Worm (Caenorhabditis elegans) whole organism, L1 larva: ENCODE data around the gene srh-219.

Experiments used
- C04F5.9 ChIP-seq: sonication (generic microtip); optimal IDR thresholded peaks from 2 replicates; lab custom pipeline; 2016; ENCODE audit warnings: missing genetic modification characterization, missing compliant biosample characterization
- aha-1 ChIP-seq: fragments of 150-350 bp; optimal IDR thresholded peaks from 2 replicates; lab custom pipeline; 2014; ENCODE audit warnings: missing biosample characterization, missing genetic modification characterization
- alr-1 ChIP-seq: fragments of 200-800 bp; sonication (Bioruptor generic); optimal IDR thresholded peaks from 2 replicates; lab custom pipeline; 2018; ENCODE audit warnings: borderline replicate concordance, mild to moderate bottlenecking, missing genetic modification characterization, missing compliant biosample characterization
- ama-1 ChIP-seq: fragments of 150-350 bp; optimal IDR thresholded peaks from 2 replicates; lab custom pipeline; 2014
- ceh-8 ChIP-seq: fragments of 200-800 bp; sonication (Bioruptor generic); optimal IDR thresholded peaks from 2 replicates; lab custom pipeline; 2018; ENCODE audit warnings: mild to moderate bottlenecking, missing genetic modification characterization, moderate library complexity, missing compliant biosample characterization
- ceh-82 ChIP-seq, 3 experiments: fragments of 150-350 bp in 1 of 3; sonication (generic microtip) in 2 of 3; optimal IDR thresholded peaks; 2 replicates each; lab custom pipeline; 2014 to 2017; ENCODE audit warnings: missing biosample characterization in 3 of 3, missing genetic modification characterization in 3 of 3
- ceh-88 ChIP-seq: fragments of 200-800 bp; sonication (Bioruptor generic); IDR thresholded peaks from 2 replicates; pipeline ENCODE4 v1.3.6; 2022; ENCODE audit warnings: missing genetic modification characterization, missing compliant biosample characterization
- ceh-90 ChIP-seq: sonication (generic microtip); optimal IDR thresholded peaks from 2 replicates; lab custom pipeline; 2016; ENCODE audit warnings: missing genetic modification characterization, missing compliant biosample characterization
- ces-1 ChIP-seq: fragments of 150-350 bp; optimal IDR thresholded peaks from 2 replicates; lab custom pipeline; 2014; ENCODE audit warnings: missing biosample characterization, missing genetic modification reagents, missing genetic modification characterization
- dpl-1 ChIP-seq, 3 experiments: fragments of 150-350 bp in 2 of 3; sonication (generic microtip) in 1 of 3; optimal IDR thresholded peaks; 2 replicates each; lab custom pipeline; 2014 to 2017; ENCODE audit warnings: missing biosample characterization in 3 of 3, missing genetic modification characterization in 3 of 3, missing genetic modification reagents in 3 of 3
- dsc-1 ChIP-seq: sonication (generic microtip); optimal IDR thresholded peaks from 2 replicates; lab custom pipeline; 2016; ENCODE audit warnings: mild to moderate bottlenecking, missing genetic modification characterization, missing compliant biosample characterization
- efl-1 ChIP-seq, 4 experiments: fragments of 150-350 bp; optimal IDR thresholded peaks in 3 of 4; peaks in 1 of 4; 1 replicate in 1 of 4; 2 replicates in 3 of 4; lab custom pipeline; 2014; ENCODE audit warnings: missing biosample characterization in 2 of 4, missing genetic modification characterization in 2 of 4, missing genetic modification reagents in 2 of 4
- efl-3 ChIP-seq: fragments of 200-800 bp; sonication (Bioruptor generic); optimal IDR thresholded peaks from 2 replicates; lab custom pipeline; 2018; ENCODE audit warnings: mild to moderate bottlenecking, missing genetic modification characterization, missing compliant biosample characterization
- egl-13 ChIP-seq: sonication (generic microtip); optimal IDR thresholded peaks from 2 replicates; lab custom pipeline; 2016; ENCODE audit warnings: missing genotype, missing genetic modification reagents, missing genetic modification characterization, missing compliant biosample characterization
- elt-2 ChIP-seq: sonication (generic microtip); optimal IDR thresholded peaks from 2 replicates; lab custom pipeline; 2016; ENCODE audit warnings: missing genetic modification characterization, mild to moderate bottlenecking, inconsistent platforms, missing compliant biosample characterization, missing genetic modification reagents
- elt-3 ChIP-seq, 6 experiments: fragments of 150-350 bp in 1 of 6; sonication (generic microtip); optimal IDR thresholded peaks; 2 replicates each; lab custom pipeline; 2017 to 2018; ENCODE audit warnings: missing biosample characterization in 6 of 6, missing genetic modification characterization in 6 of 6, inconsistent platforms in 1 of 6
- fkh-8 ChIP-seq: sonication (generic microtip); optimal IDR thresholded peaks from 2 replicates; lab custom pipeline; 2016; ENCODE audit warnings: mild to moderate bottlenecking, missing genetic modification characterization, missing compliant biosample characterization
- hlh-4 ChIP-seq: sonication (generic microtip); optimal IDR thresholded peaks from 2 replicates; lab custom pipeline; 2016; ENCODE audit warnings: mild to moderate bottlenecking, missing genetic modification characterization, missing compliant biosample characterization
- irx-1 ChIP-seq: sonication (generic microtip); optimal IDR thresholded peaks from 2 replicates; lab custom pipeline; 2016; ENCODE audit warnings: missing genetic modification characterization, missing compliant biosample characterization
- lin-13 ChIP-seq: fragments of 150-350 bp; optimal IDR thresholded peaks from 2 replicates; lab custom pipeline; 2014; ENCODE audit warnings: missing biosample characterization, missing genetic modification reagents, missing genetic modification characterization
- lin-35 ChIP-seq, 2 experiments: fragments of 150-350 bp; optimal IDR thresholded peaks; 2 replicates each; lab custom pipeline; 2014; ENCODE audit warnings: missing biosample characterization in 2 of 2, missing genetic modification characterization in 2 of 2, missing genetic modification reagents in 2 of 2
- lin-39 ChIP-seq: fragments of 150-350 bp; optimal IDR thresholded peaks from 2 replicates; lab custom pipeline; 2014; ENCODE audit warnings: missing biosample characterization, missing genetic modification reagents, missing genetic modification characterization
- lir-3 ChIP-seq: sonication (generic microtip); optimal IDR thresholded peaks from 2 replicates; lab custom pipeline; 2016; ENCODE audit warnings: mild to moderate bottlenecking, missing genetic modification characterization, moderate library complexity, missing compliant biosample characterization; ENCODE audit not compliant: poor library complexity
- mab-9 ChIP-seq: fragments of 200-800 bp; sonication (Bioruptor generic); IDR thresholded peaks from 2 replicates; pipeline ENCODE4 v1.3.6; 2022; ENCODE audit warnings: missing genetic modification reagents, missing genetic modification characterization, missing compliant biosample characterization
- mdl-1 ChIP-seq, 2 experiments: fragments of 150-350 bp; optimal IDR thresholded peaks; 2 replicates each; lab custom pipeline; 2014 to 2017; ENCODE audit warnings: missing biosample characterization in 2 of 2, missing genetic modification characterization in 2 of 2, inconsistent platforms in 1 of 2
- mef-2 ChIP-seq: fragments of 150-350 bp; optimal IDR thresholded peaks from 2 replicates; lab custom pipeline; 2014; ENCODE audit warnings: missing biosample characterization, missing genetic modification characterization
- nhr-19 ChIP-seq: fragments of 200-800 bp; sonication (Bioruptor generic); conservative IDR thresholded peaks from 2 replicates; pipeline ENCODE4 v1.3.6; 2022; ENCODE audit warnings: missing genetic modification characterization, missing compliant biosample characterization
- nhr-47 ChIP-seq: sonication (generic microtip); optimal IDR thresholded peaks from 2 replicates; lab custom pipeline; 2016; ENCODE audit warnings: mild to moderate bottlenecking, missing genetic modification characterization, moderate library complexity, missing compliant biosample characterization
- nhr-76 ChIP-seq: sonication (generic microtip); optimal IDR thresholded peaks from 2 replicates; lab custom pipeline; 2017; ENCODE audit warnings: missing biosample characterization, missing genetic modification characterization
- nhr-85 ChIP-seq: sonication (generic microtip); peaks from one replicate; lab custom pipeline; 2016; ENCODE audit warnings: missing genetic modification characterization, inconsistent platforms, missing compliant biosample characterization
- pag-3 ChIP-seq: sonication (generic microtip); optimal IDR thresholded peaks from 2 replicates; lab custom pipeline; 2017; ENCODE audit warnings: missing genetic modification characterization, mild to moderate bottlenecking, missing compliant biosample characterization, antibody characterized with exemption, borderline replicate concordance; ENCODE audit not compliant: insufficient read depth
- pax-3 ChIP-seq: fragments of 200-800 bp; sonication (Bioruptor generic); optimal IDR thresholded peaks from 2 replicates; lab custom pipeline; 2018; ENCODE audit warnings: mild to moderate bottlenecking, missing genetic modification characterization, moderate library complexity, missing compliant biosample characterization
- pqm-1 ChIP-seq: sonication (generic microtip); optimal IDR thresholded peaks from 3 replicates; lab custom pipeline; 2017; ENCODE audit warnings: missing biosample characterization, missing genetic modification characterization
- skn-1 ChIP-seq: fragments of 150-350 bp; optimal IDR thresholded peaks from 2 replicates; lab custom pipeline; 2014; ENCODE audit warnings: missing biosample characterization, missing genetic modification characterization
- snpc-4 ChIP-seq: fragments of 150-350 bp; optimal IDR thresholded peaks from 2 replicates; lab custom pipeline; 2014; ENCODE audit warnings: missing biosample characterization, missing genetic modification characterization
- sptf-1 ChIP-seq: fragments of 150-350 bp; optimal IDR thresholded peaks from 2 replicates; lab custom pipeline; 2014; ENCODE audit warnings: missing biosample characterization, missing genetic modification characterization
- sup-37 ChIP-seq: fragments of 200-800 bp; sonication (Bioruptor generic); optimal IDR thresholded peaks from 2 replicates; lab custom pipeline; 2018; ENCODE audit warnings: mild to moderate bottlenecking, missing genetic modification characterization, missing compliant biosample characterization
- tbx-2 ChIP-seq: sonication (generic microtip); optimal IDR thresholded peaks from 2 replicates; lab custom pipeline; 2016; ENCODE audit warnings: missing genetic modification characterization, missing compliant biosample characterization
- unc-130 ChIP-seq: fragments of 150-350 bp; optimal IDR thresholded peaks from 2 replicates; lab custom pipeline; 2017; ENCODE audit warnings: missing biosample characterization, missing genetic modification characterization, inconsistent platforms
- unc-30 ChIP-seq: sonication (generic microtip); optimal IDR thresholded peaks from 2 replicates; lab custom pipeline; 2017; ENCODE audit warnings: missing biosample characterization, missing genetic modification characterization
- unc-62 ChIP-seq: fragments of 150-350 bp; optimal IDR thresholded peaks from 2 replicates; lab custom pipeline; 2014; ENCODE audit warnings: missing biosample characterization, missing genetic modification reagents, missing genetic modification characterization
- unc-86 ChIP-seq: sonication (generic microtip); optimal IDR thresholded peaks from 2 replicates; lab custom pipeline; 2016; ENCODE audit warnings: missing genetic modification characterization, missing compliant biosample characterization
- unc-98 ChIP-seq: fragments of 200-800 bp; sonication (Bioruptor generic); IDR thresholded peaks from 2 replicates; pipeline ENCODE4 v1.3.6; 2022; ENCODE audit warnings: missing genetic modification characterization, missing compliant biosample characterization
- ztf-11 ChIP-seq, 2 experiments: sonication (generic microtip); optimal IDR thresholded peaks; 2 replicates each; lab custom pipeline; 2016 to 2017; ENCODE audit warnings: missing genetic modification characterization in 2 of 2, missing biosample characterization in 1 of 2, missing compliant biosample characterization in 1 of 2

Gene srh-219

DNA sequence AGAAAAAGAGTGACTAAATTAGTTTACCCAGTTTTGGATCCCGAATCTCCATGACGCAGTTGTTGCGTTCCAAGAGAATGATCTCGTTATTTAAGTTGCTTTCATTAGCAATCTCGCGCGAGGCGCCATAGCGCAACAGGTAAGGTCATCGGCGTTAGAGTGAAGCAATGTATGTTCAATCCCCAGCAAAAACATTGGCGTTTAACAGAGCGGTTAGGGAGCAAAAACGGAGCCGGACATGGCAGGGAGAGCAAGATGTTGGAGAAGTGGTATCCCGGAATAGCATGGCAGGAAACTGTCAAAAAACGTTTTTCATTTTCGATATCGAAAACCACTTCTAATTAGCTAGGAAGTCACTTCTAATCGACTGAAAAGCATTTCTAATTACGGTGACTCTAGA, 40.9 kb upstream of the srh-219 start:
- TF ChIP-seq unc-62 (GFP tag; lab: Kevin White, UChicago) (no peak), nhr-85 (peak; percentile 22)

DNA sequence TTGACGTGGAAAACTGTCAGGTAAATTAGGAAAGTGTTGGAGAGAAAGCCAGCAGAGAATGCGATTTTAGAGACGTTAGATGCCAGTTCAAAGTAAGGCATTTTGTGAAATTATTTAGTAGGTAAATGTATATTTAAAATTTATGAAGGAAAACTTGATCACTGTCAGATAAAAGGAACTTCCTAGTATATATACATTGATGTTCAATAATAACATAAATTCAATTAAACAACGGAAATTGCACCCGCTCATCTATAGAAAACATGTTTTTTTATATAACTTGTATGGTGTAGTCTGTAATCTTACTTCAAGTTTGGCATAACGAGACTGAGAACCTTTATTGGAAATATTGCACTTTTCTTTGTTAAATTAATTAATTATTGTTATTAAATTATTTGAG, 36.2 kb upstream of the srh-219 start, which contains the start of gene str-71:
TSS of gene str-71 (minus strand) at position 101 of the 400 bp plus-strand sequence.
- no peak for TF ChIP-seq sup-37
- no peak for TF ChIP-seq aha-1 (tag; lab: Kevin White, UChicago)
- no peak for TF ChIP-seq unc-30 (tag; lab: Kevin White, UChicago)
- no peak for TF ChIP-seq unc-98
- no peak for TF ChIP-seq pag-3 (tag; lab: Kevin White, UChicago)
- no peak for TF ChIP-seq ceh-8 (GFP tag; lab: Kevin White, UChicago)
- TF ChIP-seq pax-3 (tag; lab: Kevin White, UChicago): no peak
- no peak for TF ChIP-seq mab-9 (GFP tag; lab: Robert Waterston, UW)
- no peak for TF ChIP-seq efl-3
- no peak for TF ChIP-seq alr-1 (tag; lab: Kevin White, UChicago)
- no peak for TF ChIP-seq ztf-11 (tag; optimal IDR thresholded peaks at IDR 0.05; lab: Kevin White, UChicago)

DNA sequence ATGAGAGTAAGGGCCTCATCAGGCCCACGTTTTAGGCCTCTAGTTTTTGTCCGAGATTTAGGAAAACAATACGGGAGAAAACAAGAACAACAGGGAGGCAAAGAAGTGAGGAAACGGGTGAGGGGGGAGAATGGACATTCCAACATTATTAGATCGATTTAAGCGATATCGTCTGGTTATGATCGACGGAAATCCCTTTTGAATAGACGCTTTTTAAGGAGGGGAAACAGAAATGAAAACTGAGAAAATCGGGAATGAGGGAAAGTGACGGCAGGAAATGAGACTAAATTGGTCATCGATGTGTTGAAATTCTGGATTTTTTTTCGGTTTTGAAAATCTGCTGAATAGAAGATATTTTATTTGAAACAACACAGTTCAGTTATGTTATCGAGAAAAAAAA, 30.9 kb upstream of the srh-219 start, which contains the start of gene rocf-1:
TSS of gene rocf-1 (minus strand) at position 101 of the 400 bp plus-strand sequence.
- no peak for TF ChIP-seq ceh-88
- TF ChIP-seq ama-1 (lab: Kevin White, UChicago): no peak
- no peak for TF ChIP-seq skn-1 (tag; lab: Kevin White, UChicago)
- TF ChIP-seq unc-130 (tag; lab: Kevin White, UChicago): no peak
- TF ChIP-seq dsc-1: no peak
- TF ChIP-seq egl-13: no peak
- TF ChIP-seq dpl-1 (GFP tag; optimal IDR thresholded peaks at IDR 0.05; lab: Kevin White, UChicago): no peak
- no peak for TF ChIP-seq ceh-90 (tag; lab: Kevin White, UChicago)
- no peak for TF ChIP-seq aha-1 (tag; lab: Kevin White, UChicago)
- no peak for TF ChIP-seq mdl-1 (tag; optimal IDR thresholded peaks at IDR 0.05; lab: Kevin White, UChicago)
- TF ChIP-seq lin-13 (GFP tag; lab: Kevin White, UChicago): no peak
- no peak for TF ChIP-seq nhr-47 (tag; lab: Kevin White, UChicago)
- no peak for TF ChIP-seq hlh-4 (tag; lab: Kevin White, UChicago)
- no peak for TF ChIP-seq pqm-1 (tag; lab: Kevin White, UChicago)
- no peak for TF ChIP-seq snpc-4 (tag; lab: Kevin White, UChicago)
- TF ChIP-seq efl-1 (optimal IDR thresholded peaks at IDR 0.05; lab: Kevin White, UChicago): no peak
- no peak for TF ChIP-seq efl-1 (GFP tag; optimal IDR thresholded peaks at IDR 0.05 in 1 of 2; lab: Kevin White, UChicago)
- TF ChIP-seq ceh-82 (tag; optimal IDR thresholded peaks at IDR 0.05; lab: Kevin White, UChicago): no peak
- TF ChIP-seq ces-1 (GFP tag; lab: Kevin White, UChicago): no peak
- no peak for TF ChIP-seq fkh-8
- no peak for TF ChIP-seq sptf-1 (tag; lab: Kevin White, UChicago)
- TF ChIP-seq, all 84 proteins: peak for 0

DNA sequence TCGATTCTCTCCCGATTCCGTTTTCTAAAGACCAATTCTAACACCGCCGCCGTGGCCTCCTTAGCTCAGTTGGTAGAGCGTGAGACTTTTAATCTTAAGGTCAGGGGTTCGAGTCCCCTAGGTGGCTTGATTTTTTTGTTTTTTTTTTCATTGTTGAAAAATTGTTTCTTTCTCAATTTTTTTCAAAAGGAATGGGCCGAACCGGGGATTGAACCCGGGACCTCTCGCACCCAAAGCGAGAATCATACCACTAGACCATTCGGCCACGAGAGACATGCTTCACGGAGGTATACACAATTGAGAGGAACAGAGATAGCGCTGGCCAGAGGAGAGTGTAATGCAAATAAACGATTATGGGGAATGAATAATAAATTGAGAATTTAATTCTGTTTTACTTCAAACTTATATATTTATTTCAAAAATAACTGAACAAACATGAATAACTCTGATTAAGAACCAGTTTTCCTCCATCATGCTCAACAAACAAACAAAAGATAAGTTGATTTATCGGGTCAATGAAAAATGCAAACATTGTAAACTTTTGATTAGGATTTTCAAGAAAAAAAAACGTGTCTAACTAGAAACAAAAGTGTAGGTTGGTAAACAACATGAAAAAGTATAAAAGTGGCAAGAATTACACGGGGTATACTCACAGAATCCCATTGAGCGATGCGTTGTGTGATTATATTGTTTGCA, 30.1 kb upstream of the srh-219 start, which contains the start of gene pqn-71:
TSS of gene pqn-71 (plus strand) at position 646 of the 696 bp plus-strand sequence.
- TF ChIP-seq unc-86 (tag; lab: Kevin White, UChicago) (peak; percentile 42), C04F5.9 (tag; lab: Kevin White, UChicago) (peak; percentile 37), lin-35 (GFP tag; optimal IDR thresholded peaks at IDR 0.05; lab: Kevin White, UChicago) (peak; percentile 42 to 75), tbx-2 (peak; percentile 76), ceh-8 (GFP tag; lab: Kevin White, UChicago) (no peak), lin-39 (tag; lab: Kevin White, UChicago) (no peak), nhr-76 (tag; lab: Kevin White, UChicago) (no peak), elt-2 (tag; lab: Kevin White, UChicago) (peak; percentile 83), unc-30 (tag; lab: Kevin White, UChicago) (no peak), alr-1 (tag; lab: Kevin White, UChicago) (no peak), sup-37 (peak; percentile 41), irx-1 (tag; lab: Kevin White, UChicago) (peak; percentile 74), nhr-19 (peak; percentile 80), nhr-47 (tag; lab: Kevin White, UChicago) (peak; percentile 91), ceh-90 (tag; lab: Kevin White, UChicago) (peak; percentile 25), unc-98 (0 out of 2 replicates have a peak, but pooled peaks have one; percentile 25), lir-3 (peak; percentile 44), efl-1 (optimal IDR thresholded peaks at IDR 0.05; lab: Kevin White, UChicago) (peak; percentile 42 to 68), efl-1 (GFP tag; optimal IDR thresholded peaks at IDR 0.05 in 1 of 2; lab: Kevin White, UChicago) (peak; percentile 42 to 96), elt-3 (tag; optimal IDR thresholded peaks at IDR 0.05; lab: Kevin White, UChicago) (peak in 2 of 6 experiments; percentile 45 to 72), mef-2 (tag; lab: Kevin White, UChicago) (no peak), ceh-82 (tag; optimal IDR thresholded peaks at IDR 0.05; lab: Kevin White, UChicago) (peak; percentile 41 to 65 (median 50))
